Worm (Caenorhabditis elegans) whole organism, mixed stage, embryonic: Measurements from ENCODE around the gene Y53F4B.9.
A peak's percentile ranks its signal among the peaks of the same experiment; 100 is the strongest.

Experiments used
- M03D4.4 ChIP-seq: sonication (generic microtip); optimal IDR thresholded peaks from 2 replicates; lab custom pipeline; 2017; ENCODE audit warnings: mild to moderate bottlenecking, missing genetic modification characterization, missing compliant biosample characterization
- bed-3 ChIP-seq: fragments of 200-800 bp; sonication (Bioruptor generic); optimal IDR thresholded peaks from 3 replicates; lab custom pipeline; 2018; ENCODE audit warnings: mild to moderate bottlenecking, missing genetic modification characterization, moderate library complexity, missing compliant biosample characterization
- blmp-1 ChIP-seq: fragments of 150-350 bp; optimal IDR thresholded peaks from 2 replicates; lab custom pipeline; 2014; ENCODE audit warnings: missing biosample characterization, missing genetic modification characterization
- ceh-39 ChIP-seq: fragments of 150-350 bp; optimal IDR thresholded peaks from 2 replicates; lab custom pipeline; 2014; ENCODE audit warnings: missing biosample characterization, missing genetic modification characterization
- ceh-43 ChIP-seq: fragments of 200-800 bp; sonication (Bioruptor generic); optimal IDR thresholded peaks from 2 replicates; lab custom pipeline; 2018; ENCODE audit warnings: mild to moderate bottlenecking, missing genetic modification characterization, moderate library complexity, missing compliant biosample characterization
- ceh-83 ChIP-seq: fragments of 200-800 bp; sonication (Bioruptor generic); optimal IDR thresholded peaks from 2 replicates; lab custom pipeline; 2018; ENCODE audit warnings: mild to moderate bottlenecking, missing genetic modification characterization, missing compliant biosample characterization
- ces-1 ChIP-seq: fragments of 150-350 bp; optimal IDR thresholded peaks from 2 replicates; lab custom pipeline; 2014; ENCODE audit warnings: missing biosample characterization, missing genetic modification reagents, missing genetic modification characterization
- cnd-1 ChIP-seq: fragments of 200-800 bp; sonication (Bioruptor generic); optimal IDR thresholded peaks from 2 replicates; lab custom pipeline; 2018; ENCODE audit warnings: mild to moderate bottlenecking, missing genetic modification characterization, missing compliant biosample characterization
- drap-1 ChIP-seq: fragments of 200-800 bp; sonication (Bioruptor generic); optimal IDR thresholded peaks from 3 replicates; lab custom pipeline; 2018; ENCODE audit warnings: mild to moderate bottlenecking, missing genetic modification characterization, missing compliant biosample characterization
- elt-3 ChIP-seq: fragments of 150-350 bp; optimal IDR thresholded peaks from 2 replicates; lab custom pipeline; 2014; ENCODE audit warnings: missing biosample characterization, missing genetic modification characterization
- flh-1 ChIP-seq: fragments of 200-800 bp; sonication (Bioruptor generic); optimal IDR thresholded peaks from 2 replicates; lab custom pipeline; 2018; ENCODE audit warnings: mild to moderate bottlenecking, missing genetic modification characterization, moderate library complexity, missing compliant biosample characterization
- ham-2 ChIP-seq: fragments of 200-800 bp; sonication (Bioruptor generic); optimal IDR thresholded peaks from 2 replicates; lab custom pipeline; 2018; ENCODE audit warnings: mild to moderate bottlenecking, missing genetic modification characterization, missing compliant biosample characterization
- hlh-1 ChIP-seq: fragments of 150-350 bp; optimal IDR thresholded peaks from 2 replicates; lab custom pipeline; 2014; ENCODE audit warnings: missing biosample characterization, missing genetic modification reagents, missing genetic modification characterization
- lin-13 ChIP-seq: fragments of 150-350 bp; optimal IDR thresholded peaks from 2 replicates; lab custom pipeline; 2014; ENCODE audit warnings: missing biosample characterization, missing genetic modification characterization
- lin-32 ChIP-seq: fragments of 200-800 bp; sonication (Bioruptor generic); optimal IDR thresholded peaks from 2 replicates; lab custom pipeline; 2018; ENCODE audit warnings: mild to moderate bottlenecking, missing genetic modification characterization, missing compliant biosample characterization
- lsy-2 ChIP-seq: fragments of 150-350 bp; optimal IDR thresholded peaks from 2 replicates; lab custom pipeline; 2014; ENCODE audit warnings: missing biosample characterization, missing genetic modification characterization
- mep-1 ChIP-seq: fragments of 150-350 bp; optimal IDR thresholded peaks from 2 replicates; lab custom pipeline; 2017; ENCODE audit warnings: missing biosample characterization, missing genetic modification reagents, missing genetic modification characterization, inconsistent platforms
- mls-2 ChIP-seq: sonication (generic microtip); optimal IDR thresholded peaks from 2 replicates; lab custom pipeline; 2016; ENCODE audit warnings: mild to moderate bottlenecking, missing genetic modification characterization, moderate library complexity, missing compliant biosample characterization
- nhr-2 ChIP-seq: fragments of 150-350 bp; optimal IDR thresholded peaks from 2 replicates; lab custom pipeline; 2014; ENCODE audit warnings: missing biosample characterization, missing genetic modification characterization
- nhr-237 ChIP-seq: fragments of 150-350 bp; optimal IDR thresholded peaks from 2 replicates; lab custom pipeline; 2014; ENCODE audit warnings: missing biosample characterization, missing genetic modification characterization
- nhr-28 ChIP-seq: fragments of 150-350 bp; optimal IDR thresholded peaks from 2 replicates; lab custom pipeline; 2014; ENCODE audit warnings: missing biosample characterization, missing genetic modification characterization
- nhr-76 ChIP-seq: sonication (generic microtip); optimal IDR thresholded peaks from 2 replicates; lab custom pipeline; 2017; ENCODE audit warnings: missing biosample characterization, missing genetic modification characterization
- pha-4 ChIP-seq: fragments of 150-350 bp; optimal IDR thresholded peaks from 2 replicates; lab custom pipeline; 2018; ENCODE audit warnings: missing biosample characterization, missing genetic modification reagents, missing genetic modification characterization
- sem-2 ChIP-seq: fragments of 200-800 bp; sonication (Bioruptor generic); optimal IDR thresholded peaks from 2 replicates; lab custom pipeline; 2018; ENCODE audit warnings: mild to moderate bottlenecking, missing genetic modification characterization, missing compliant biosample characterization
- snpc-4 ChIP-seq: fragments of 150-350 bp; optimal IDR thresholded peaks from 2 replicates; lab custom pipeline; 2014; ENCODE audit warnings: missing biosample characterization, missing genetic modification characterization
- sptf-1 ChIP-seq: sonication (generic microtip); optimal IDR thresholded peaks from 2 replicates; lab custom pipeline; 2017; ENCODE audit warnings: mild to moderate bottlenecking, missing genetic modification characterization, moderate library complexity, missing compliant biosample characterization
- tbx-8 ChIP-seq: fragments of 200-800 bp; sonication (Bioruptor generic); optimal IDR thresholded peaks from 2 replicates; lab custom pipeline; 2018; ENCODE audit warnings: mild to moderate bottlenecking, missing genetic modification characterization, moderate library complexity, missing compliant biosample characterization
- unc-39 ChIP-seq: fragments of 150-350 bp; optimal IDR thresholded peaks from 2 replicates; lab custom pipeline; 2014; ENCODE audit warnings: missing biosample characterization, missing genetic modification characterization
- unc-62 ChIP-seq: fragments of 150-350 bp; optimal IDR thresholded peaks from 2 replicates; lab custom pipeline; 2014; ENCODE audit warnings: missing biosample characterization, missing genetic modification reagents, missing genetic modification characterization
- zip-8 ChIP-seq: fragments of 150-350 bp; optimal IDR thresholded peaks from 2 replicates; lab custom pipeline; 2014; ENCODE audit warnings: missing biosample characterization, missing genetic modification characterization
- ztf-11 ChIP-seq: fragments of 150-350 bp; optimal IDR thresholded peaks from 2 replicates; lab custom pipeline; 2014; ENCODE audit warnings: missing biosample characterization, missing genetic modification characterization

Gene Y53F4B.9

ce11 chrII:15010366-15011235, at the start of gene Y53F4B.9, which contains the start of gene Y53F4B.11:
Gene Y53F4B.9 (minus strand): TSS chrII:15010416.
Gene Y53F4B.11 (plus strand): TSS chrII:15010748.
- peak; percentile 32 for TF ChIP-seq sptf-1 (tag; lab: Kevin White, UChicago)
- peak; percentile 65 for TF ChIP-seq ces-1 (GFP tag; lab: Kevin White, UChicago)
- TF ChIP-seq nhr-237 (tag; lab: Kevin White, UChicago): peak; percentile 83
- TF ChIP-seq pha-4: peak; percentile 34
- TF ChIP-seq drap-1: no peak
- TF ChIP-seq nhr-2 (tag; lab: Kevin White, UChicago): peak; percentile 24
- peak; percentile 28 for TF ChIP-seq unc-62 (GFP tag; lab: Kevin White, UChicago)
- TF ChIP-seq mep-1: peak; percentile 94
- peak; percentile 24 for TF ChIP-seq lin-13
- TF ChIP-seq cnd-1 (tag; lab: Kevin White, UChicago): no peak
- TF ChIP-seq hlh-1: peak; percentile 31
- TF ChIP-seq elt-3 (tag; lab: Kevin White, UChicago): no peak
- TF ChIP-seq ceh-39 (tag; lab: Kevin White, UChicago): peak; percentile 44
- peak; percentile 74 for TF ChIP-seq lsy-2 (tag; lab: Kevin White, UChicago)

- TF ChIP-seq sptf-1 (tag; lab: Kevin White, UChicago) (no peak), bed-3 (GFP tag; lab: Kevin White, UChicago) (no peak), flh-1 (GFP tag; lab: Kevin White, UChicago) (no peak), hlh-1 (no peak), cnd-1 (tag; lab: Kevin White, UChicago) (no peak), lsy-2 (tag; lab: Kevin White, UChicago) (no peak), unc-62 (GFP tag; lab: Kevin White, UChicago) (no peak), elt-3 (tag; lab: Kevin White, UChicago) (no peak), M03D4.4 (tag; lab: Kevin White, UChicago) (no peak), zip-8 (tag; lab: Kevin White, UChicago) (no peak), nhr-2 (tag; lab: Kevin White, UChicago) (no peak), tbx-8 (GFP tag; lab: Kevin White, UChicago) (no peak), snpc-4 (tag; lab: Kevin White, UChicago) (no peak)
- TF ChIP-seq, all 35 proteins: peak for 0
Measured at ce11 chrII:15058282-15058681, 48.1 kb upstream of the Y53F4B.9 start, which contains the start of gene Y53F4B.17. Gene Y53F4B.17 (plus strand): TSS chrII:15058656.

ce11 chrII:15042310-15042709, 32.1 kb upstream of the Y53F4B.9 start:
- TF ChIP-seq snpc-4 (tag; lab: Kevin White, UChicago): no peak
- no peak for TF ChIP-seq sem-2 (GFP tag; lab: Kevin White, UChicago)
- no peak for TF ChIP-seq nhr-76
- TF ChIP-seq mls-2 (tag; lab: Kevin White, UChicago): no peak
- no peak for TF ChIP-seq blmp-1 (tag; lab: Kevin White, UChicago)
- no peak for TF ChIP-seq ztf-11
- no peak for TF ChIP-seq ceh-43 (GFP tag; lab: Kevin White, UChicago)
- TF ChIP-seq ceh-83: no peak
- no peak for TF ChIP-seq nhr-2 (tag; lab: Kevin White, UChicago)
- TF ChIP-seq lin-32 (GFP tag; lab: Kevin White, UChicago): no peak
- no peak for TF ChIP-seq ces-1 (GFP tag; lab: Kevin White, UChicago)
- TF ChIP-seq nhr-28 (tag; lab: Kevin White, UChicago): no peak
- TF ChIP-seq unc-62 (GFP tag; lab: Kevin White, UChicago): no peak
- TF ChIP-seq ceh-39 (tag; lab: Kevin White, UChicago): no peak
- no peak for TF ChIP-seq drap-1
- no peak for TF ChIP-seq pha-4
- TF ChIP-seq mep-1: no peak

- no peak for TF ChIP-seq ceh-83
- no peak for TF ChIP-seq drap-1
- no peak for TF ChIP-seq blmp-1 (tag; lab: Kevin White, UChicago)
- TF ChIP-seq nhr-28 (tag; lab: Kevin White, UChicago): no peak
- TF ChIP-seq lin-32 (GFP tag; lab: Kevin White, UChicago): no peak
- TF ChIP-seq mls-2 (tag; lab: Kevin White, UChicago): no peak
- no peak for TF ChIP-seq ceh-43 (GFP tag; lab: Kevin White, UChicago)
- no peak for TF ChIP-seq lsy-2 (tag; lab: Kevin White, UChicago)
- TF ChIP-seq unc-39: no peak
- no peak for TF ChIP-seq M03D4.4 (tag; lab: Kevin White, UChicago)
- TF ChIP-seq ham-2 (GFP tag; lab: Kevin White, UChicago): no peak
- no peak for TF ChIP-seq unc-62 (GFP tag; lab: Kevin White, UChicago)
- no peak for TF ChIP-seq pha-4
- TF ChIP-seq flh-1 (GFP tag; lab: Kevin White, UChicago): no peak
- no peak for TF ChIP-seq ztf-11
Measured at ce11 chrII:15039104-15039503, 28.9 kb upstream of the Y53F4B.9 start, which contains the start of gene trip-4. Gene trip-4 (plus strand): TSS chrII:15039404.
